Fruit fly (Drosophila melanogaster) whole organism, pupa: Measurements from ENCODE around the gene SPoCk.
A peak's percentile ranks its signal among the peaks of the same experiment; 100 is the strongest.

Experiments used
- CG10348 ChIP-seq: fragments of 200-800 bp; sonication (Bioruptor generic); IDR thresholded peaks from 2 replicates; pipeline ENCODE4 v1.3.6; 2022; ENCODE audit warnings: missing biosample characterization, missing genetic modification characterization
- CG12605 ChIP-seq: fragments of 200-800 bp; sonication (Bioruptor generic); IDR thresholded peaks from 2 replicates; pipeline ENCODE4 v1.3.6; 2022; ENCODE audit warnings: missing biosample characterization, missing genetic modification characterization
- CG13204 ChIP-seq: fragments of 200-800 bp; sonication (Bioruptor generic); optimal IDR thresholded peaks from 2 replicates; lab custom pipeline; 2018; ENCODE audit warnings: missing biosample characterization, mild to moderate bottlenecking, missing genetic modification characterization, moderate library complexity
- CG15710 ChIP-seq: fragments of 200-800 bp; sonication (Bioruptor generic); optimal IDR thresholded peaks from 2 replicates; lab custom pipeline; 2018; ENCODE audit warnings: missing biosample characterization, mild to moderate bottlenecking, missing genetic modification characterization, moderate library complexity
- CG32121 ChIP-seq: fragments of 200-800 bp; sonication (Bioruptor generic); IDR thresholded peaks from 2 replicates; pipeline ENCODE4 v1.3.6; 2022; ENCODE audit warnings: missing biosample characterization, missing genetic modification characterization
- CG4496 ChIP-seq: fragments of 200-800 bp; sonication (Bioruptor generic); IDR thresholded peaks from 3 replicates; pipeline ENCODE4 v1.3.6; 2022; ENCODE audit warnings: missing biosample characterization, missing genetic modification characterization
- CG8301 ChIP-seq: fragments of 200-800 bp; sonication (Bioruptor generic); optimal IDR thresholded peaks from 2 replicates; lab custom pipeline; 2018; ENCODE audit warnings: missing biosample characterization, mild to moderate bottlenecking, missing genetic modification characterization
- CG9948 ChIP-seq: fragments of 200-800 bp; sonication (Bioruptor generic); optimal IDR thresholded peaks from 2 replicates; lab custom pipeline; 2018; ENCODE audit warnings: missing biosample characterization, mild to moderate bottlenecking, missing genetic modification characterization, moderate library complexity
- EcR ChIP-seq: fragments of 200-800 bp; sonication (Bioruptor generic); optimal IDR thresholded peaks from 3 replicates; lab custom pipeline; 2019; ENCODE audit warnings: missing biosample characterization, missing genetic modification characterization, mild to moderate bottlenecking, moderate library complexity, missing genetic modification reagents
- fd96Ca ChIP-seq: fragments of 200-800 bp; sonication (Bioruptor generic); IDR thresholded peaks from 3 replicates; pipeline ENCODE4 v1.3.6; 2022; ENCODE audit warnings: missing biosample characterization, missing genetic modification characterization
- rn ChIP-seq: fragments of 200-800 bp; sonication (Bioruptor generic); IDR thresholded peaks from 2 replicates; pipeline ENCODE4 v1.3.6; 2022; ENCODE audit warnings: missing biosample characterization, missing genetic modification characterization

DNA sequence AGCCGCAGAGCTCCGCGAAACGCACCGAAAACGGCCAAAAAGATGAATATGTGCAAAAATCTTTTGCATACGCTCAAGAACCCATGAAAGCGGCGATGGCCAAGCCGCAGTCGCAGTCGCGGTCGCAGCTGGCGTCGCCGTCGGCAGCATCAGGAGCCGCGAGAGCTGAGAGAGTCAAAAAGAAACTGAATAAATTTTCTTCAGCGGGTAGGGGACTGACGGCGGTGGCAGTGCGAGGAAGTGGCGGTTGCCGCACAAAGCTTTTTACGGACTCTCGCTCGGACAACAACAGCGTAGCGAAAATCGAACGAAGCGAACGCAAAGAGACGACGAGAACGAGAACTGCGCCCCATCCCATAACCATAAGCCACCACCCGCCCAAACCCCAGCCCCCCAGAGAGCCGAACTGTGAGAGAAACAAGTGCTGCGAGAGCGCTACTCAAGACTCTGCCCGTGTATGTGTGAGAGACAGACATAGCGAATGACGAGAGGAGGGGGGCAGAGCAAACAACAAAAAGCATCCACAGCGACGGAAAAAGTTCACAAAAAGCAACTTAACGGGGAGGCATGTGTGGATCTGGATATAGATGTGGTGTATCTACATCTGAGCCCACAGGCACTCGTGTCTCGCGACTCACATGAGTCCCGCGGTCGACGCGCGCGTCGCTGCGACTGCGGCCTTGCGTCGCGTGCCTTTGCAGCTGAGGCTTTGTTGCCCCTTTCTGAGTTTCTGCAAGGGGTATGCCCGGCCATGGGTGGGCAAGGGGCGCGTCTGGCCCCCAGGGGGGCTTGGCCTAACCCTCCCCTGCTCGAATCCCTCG, 86.1 kb downstream of the SPoCk start, which contains the start of gene jim:
- no peak for TF ChIP-seq rn (GFP tag; lab: Robert Waterston, UW)
- peak; percentile 80 for TF ChIP-seq CG12605 (GFP tag; lab: Robert Waterston, UW)
- TF ChIP-seq CG8301 (tag; lab: Kevin White, UChicago) = peak; percentile 33
- peak; percentile 88 for TF ChIP-seq EcR (GFP tag; lab: Kevin White, UChicago)
- TF ChIP-seq fd96Ca (GFP tag; lab: Robert Waterston, UW) = peak; percentile 82; the same call in 2 of the 3 replicates
- TF ChIP-seq CG9948 (tag; lab: Kevin White, UChicago) = no peak
- peak; percentile 92 for TF ChIP-seq CG13204
- peak; percentile 44 for TF ChIP-seq CG15710 (tag; lab: Kevin White, UChicago)
- TF ChIP-seq CG32121 (GFP tag; lab: Robert Waterston, UW) = peak; percentile 60; the same call in 1 of the 2 replicates
- 0 out of 2 replicates have a peak, but pooled peaks have one; percentile 15 for TF ChIP-seq CG10348 (GFP tag; lab: Robert Waterston, UW)
- no peak; the same call in 1 of the 3 replicates for TF ChIP-seq CG4496 (GFP tag; lab: Robert Waterston, UW)
